Fruit fly (Drosophila melanogaster) whole organism, embryonic: ENCODE measurements around the gene CG10467.

Experiments
- Bteb2 ChIP-seq: fragments of 200-800 bp; sonication (Bioruptor generic); optimal IDR thresholded peaks from 2 replicates; lab custom pipeline; 2016; ENCODE audit warnings: missing biosample characterization, missing genetic modification characterization
- CG12659 ChIP-seq: fragments of 200-800 bp; sonication (Bioruptor generic); optimal IDR thresholded peaks from 3 replicates; lab custom pipeline; 2017; ENCODE audit warnings: mild to moderate bottlenecking, missing biosample characterization, missing genetic modification reagents, missing genetic modification characterization
- CG12769 ChIP-seq: fragments of 200-800 bp; sonication (Bioruptor generic); optimal IDR thresholded peaks from 2 replicates; lab custom pipeline; 2019; ENCODE audit warnings: missing biosample characterization, mild to moderate bottlenecking, missing genetic modification characterization, moderate library complexity
- CG13296 ChIP-seq: fragments of 200-800 bp; sonication (Bioruptor generic); optimal IDR thresholded peaks from 3 replicates; lab custom pipeline; 2018; ENCODE audit warnings: missing biosample characterization, mild to moderate bottlenecking, missing genetic modification characterization
- CG13424 ChIP-seq: fragments of 200-800 bp; sonication (Bioruptor generic); optimal IDR thresholded peaks from 2 replicates; lab custom pipeline; 2019; ENCODE audit warnings: missing biosample characterization, mild to moderate bottlenecking, missing genetic modification characterization, moderate library complexity
- CG14710 ChIP-seq: fragments of 200-800 bp; sonication (Bioruptor generic); optimal IDR thresholded peaks from 3 replicates; lab custom pipeline; 2019; ENCODE audit warnings: missing biosample characterization, mild to moderate bottlenecking, missing genetic modification characterization, moderate library complexity
- CG14965 ChIP-seq: fragments of 200-800 bp; sonication (Bioruptor generic); optimal IDR thresholded peaks from 2 replicates; lab custom pipeline; 2016; ENCODE audit warnings: missing biosample characterization, missing genetic modification characterization, borderline replicate concordance
- CG15073 ChIP-seq: fragments of 200-800 bp; sonication (Bioruptor generic); optimal IDR thresholded peaks from 2 replicates; lab custom pipeline; 2016; ENCODE audit warnings: missing biosample characterization, missing genetic modification characterization
- CG15696 ChIP-seq: fragments of 200-800 bp; sonication (Bioruptor generic); optimal IDR thresholded peaks from 2 replicates; lab custom pipeline; 2019; ENCODE audit warnings: missing biosample characterization, mild to moderate bottlenecking, missing genetic modification characterization, moderate library complexity
- CG1832 ChIP-seq: fragments of 200-800 bp; sonication (Bioruptor generic); optimal IDR thresholded peaks from 2 replicates; lab custom pipeline; 2017; ENCODE audit warnings: missing biosample characterization, mild to moderate bottlenecking, missing genetic modification characterization, inconsistent platforms
- CG2120 ChIP-seq: fragments of 200-800 bp; sonication (Bioruptor generic); optimal IDR thresholded peaks from 3 replicates; lab custom pipeline; 2016; ENCODE audit warnings: missing biosample characterization, missing genetic modification characterization
- CG2889 ChIP-seq: fragments of 200-800 bp; sonication (Bioruptor generic); IDR thresholded peaks from 3 replicates; pipeline ENCODE4 v1.3.6; 2022; ENCODE audit warnings: missing biosample characterization, missing genetic modification characterization
- CG3065 ChIP-seq: fragments of 200-800 bp; sonication (Bioruptor generic); optimal IDR thresholded peaks from 2 replicates; lab custom pipeline; 2016; ENCODE audit warnings: missing biosample characterization, missing genetic modification characterization
- CG31441 ChIP-seq: fragments of 200-800 bp; sonication (Bioruptor generic); IDR thresholded peaks from 2 replicates; pipeline ENCODE4 v1.3.6; 2022; ENCODE audit warnings: missing biosample characterization, missing genetic modification characterization
- CG33213 ChIP-seq: fragments of 200-800 bp; sonication (Bioruptor generic); optimal IDR thresholded peaks from 3 replicates; lab custom pipeline; 2016; ENCODE audit warnings: missing biosample characterization, missing genetic modification characterization
- CG42726 ChIP-seq: fragments of 200-800 bp; sonication (Bioruptor generic); IDR thresholded peaks from 2 replicates; pipeline ENCODE4 v1.3.6; 2022; ENCODE audit warnings: missing biosample characterization, missing genetic modification characterization; ENCODE audit not compliant: partially characterized antibody
- CG4282 ChIP-seq: fragments of 200-800 bp; sonication (Bioruptor generic); optimal IDR thresholded peaks from 2 replicates; lab custom pipeline; 2016; ENCODE audit warnings: missing biosample characterization, missing genetic modification characterization
- CG5245 ChIP-seq: fragments of 200-800 bp; sonication (Bioruptor generic); optimal IDR thresholded peaks from 3 replicates; lab custom pipeline; 2016; ENCODE audit warnings: missing biosample characterization, missing genetic modification characterization
- CG6854 ChIP-seq: fragments of 200-800 bp; sonication (Bioruptor generic); optimal IDR thresholded peaks from 3 replicates; lab custom pipeline; 2017; ENCODE audit warnings: missing biosample characterization, mild to moderate bottlenecking, missing genetic modification characterization
- CG7372 ChIP-seq: fragments of 200-800 bp; sonication (Bioruptor generic); IDR thresholded peaks from 2 replicates; pipeline ENCODE4 v1.3.6; 2022; ENCODE audit warnings: missing biosample characterization, missing genetic modification characterization
- Doc2 ChIP-seq: fragments of 200-800 bp; sonication (Bioruptor generic); IDR thresholded peaks from 2 replicates; pipeline ENCODE4 v1.3.6; 2022; ENCODE audit warnings: missing biosample characterization, missing genetic modification characterization
- Doc3 ChIP-seq: fragments of 200-800 bp; sonication (Bioruptor generic); IDR thresholded peaks from 3 replicates; pipeline ENCODE4 v1.3.6; 2022; ENCODE audit warnings: missing biosample characterization, missing genetic modification characterization; ENCODE audit not compliant: partially characterized antibody
- Dp ChIP-seq: fragments of 200-800 bp; sonication (Bioruptor generic); optimal IDR thresholded peaks from 2 replicates; lab custom pipeline; 2018; ENCODE audit warnings: missing biosample characterization, mild to moderate bottlenecking, missing genetic modification characterization, moderate library complexity
- Ets65A ChIP-seq: fragments of 200-800 bp; sonication (Bioruptor generic); peaks from one replicate; lab custom pipeline; 2016; ENCODE audit warnings: missing biosample characterization, missing genetic modification characterization
- H15 ChIP-seq: fragments of 200-800 bp; sonication (Bioruptor generic); IDR thresholded peaks from 3 replicates; pipeline ENCODE4 v1.3.6; 2022; ENCODE audit warnings: missing biosample characterization, missing genetic modification characterization
- HLHmδ ChIP-seq: fragments of 200-800 bp; sonication (Bioruptor generic); optimal IDR thresholded peaks from 2 replicates; lab custom pipeline; 2018; ENCODE audit warnings: missing biosample characterization, mild to moderate bottlenecking, missing genetic modification characterization, moderate library complexity
- HmgD ChIP-seq: fragments of 200-800 bp; sonication (Bioruptor generic); optimal IDR thresholded peaks from 3 replicates; lab custom pipeline; 2016; ENCODE audit warnings: missing biosample characterization, missing genetic modification characterization
- Hr78 ChIP-seq, 2 experiments: fragments of 200-800 bp in 1 of 2; fragments of >200 bp in 1 of 2; sonication (Bioruptor generic) in 1 of 2; optimal IDR thresholded peaks; 2 replicates each; lab custom pipeline; 2017 to 2019; ENCODE audit warnings: missing biosample characterization in 2 of 2, missing genetic modification characterization in 2 of 2, mild to moderate bottlenecking in 1 of 2, moderate library complexity in 1 of 2
- MBD-R2 ChIP-seq: fragments of 200-800 bp; sonication (Bioruptor generic); IDR thresholded peaks from 2 replicates; pipeline ENCODE4 v1.3.6; 2022; ENCODE audit warnings: missing biosample characterization, missing genetic modification characterization
- Med ChIP-seq: fragments of 200-800 bp; sonication (Bioruptor generic); peaks from one replicate; lab custom pipeline; 2016; ENCODE audit warnings: missing biosample characterization, missing genetic modification characterization, mild to moderate bottlenecking, inconsistent platforms, moderate library complexity
- NFAT ChIP-seq: fragments of 200-800 bp; sonication (Bioruptor generic); IDR thresholded peaks from 2 replicates; pipeline ENCODE4 v1.3.6; 2022; ENCODE audit warnings: missing biosample characterization, missing genetic modification characterization
- Sox102F ChIP-seq: fragments of 200-800 bp; sonication (Bioruptor generic); optimal IDR thresholded peaks from 2 replicates; lab custom pipeline; 2018; ENCODE audit warnings: missing biosample characterization, mild to moderate bottlenecking, missing genetic modification characterization, moderate library complexity
- Sry-β ChIP-seq: fragments of 200-800 bp; sonication (Bioruptor generic); optimal IDR thresholded peaks from 2 replicates; lab custom pipeline; 2018; ENCODE audit warnings: missing biosample characterization, mild to moderate bottlenecking, missing genetic modification characterization, moderate library complexity
- Stat92E ChIP-seq, 3 experiments: fragments of >200 bp in 2 of 3; fragments of 200-800 bp in 1 of 3; sonication (Bioruptor generic) in 1 of 3; optimal IDR thresholded peaks; 2 replicates each; lab custom pipeline; 2017 to 2019; ENCODE audit warnings: missing biosample characterization in 3 of 3, missing genetic modification characterization in 3 of 3, mild to moderate bottlenecking in 1 of 3, moderate library complexity in 1 of 3
- aop ChIP-seq: fragments of 200-800 bp; sonication (Bioruptor generic); IDR thresholded peaks from 2 replicates; pipeline ENCODE4 v1.3.6; 2022; ENCODE audit warnings: missing biosample characterization, missing genetic modification characterization
- caup ChIP-seq: fragments of 200-800 bp; sonication (Bioruptor generic); optimal IDR thresholded peaks from 3 replicates; lab custom pipeline; 2017; ENCODE audit warnings: missing biosample characterization, mild to moderate bottlenecking, missing genetic modification characterization, moderate library complexity; ENCODE audit not compliant: severe bottlenecking
- chn ChIP-seq: fragments of 200-800 bp; sonication (Bioruptor generic); optimal IDR thresholded peaks from 2 replicates; lab custom pipeline; 2016; ENCODE audit warnings: missing biosample characterization, missing genetic modification characterization
- ems ChIP-seq: fragments of 200-800 bp; sonication (Bioruptor generic); optimal IDR thresholded peaks from 3 replicates; lab custom pipeline; 2016; ENCODE audit warnings: missing biosample characterization, missing genetic modification characterization
- fru ChIP-seq: fragments of >200 bp; optimal IDR thresholded peaks from 2 replicates; lab custom pipeline; 2017
- hkb ChIP-seq, 2 experiments: fragments of 200-800 bp in 1 of 2; fragments of >200 bp in 1 of 2; sonication (Bioruptor generic) in 1 of 2; IDR thresholded peaks in 1 of 2; optimal IDR thresholded peaks in 1 of 2; 2 replicates each; pipeline versions ENCODE4 v1.3.6 to Lab custom; 2017 to 2022; ENCODE audit warnings: missing biosample characterization in 1 of 2, missing genetic modification characterization in 1 of 2
- jigr1 ChIP-seq: fragments of 200-800 bp; sonication (Bioruptor generic); IDR thresholded peaks from 3 replicates; pipeline ENCODE4 v1.3.6; 2022; ENCODE audit warnings: missing biosample characterization, missing genetic modification characterization
- mld ChIP-seq: fragments of 200-800 bp; sonication (Bioruptor generic); IDR thresholded peaks from 3 replicates; pipeline ENCODE4 v1.3.6; 2022; ENCODE audit warnings: missing biosample characterization, missing genetic modification characterization; ENCODE audit not compliant: partially characterized antibody
- pan ChIP-seq, 4 experiments: fragments of >200 bp in 3 of 4; fragments of 200-800 bp in 1 of 4; sonication (Bioruptor generic) in 1 of 4; optimal IDR thresholded peaks in 3 of 4; IDR thresholded peaks in 1 of 4; 2 replicates each; pipeline versions ENCODE4 v1.3.6 to Lab custom; 2017 to 2022; ENCODE audit warnings: missing biosample characterization in 2 of 4, missing genetic modification characterization in 2 of 4, mixed read lengths in 1 of 4
- stc ChIP-seq: fragments of 200-800 bp; sonication (Bioruptor generic); IDR thresholded peaks from 2 replicates; pipeline ENCODE4 v1.3.6; 2022; ENCODE audit warnings: missing biosample characterization, missing genetic modification characterization
- tll ChIP-seq, 2 experiments: fragments of 200-800 bp in 1 of 2; fragments of >200 bp in 1 of 2; sonication (Bioruptor generic) in 1 of 2; optimal IDR thresholded peaks; 2 replicates each; lab custom pipeline; 2017 to 2019; ENCODE audit warnings: missing biosample characterization in 2 of 2, missing genetic modification characterization in 2 of 2, mild to moderate bottlenecking in 1 of 2, moderate library complexity in 1 of 2
- unc-4 ChIP-seq: fragments of 200-800 bp; sonication (Bioruptor generic); IDR thresholded peaks from 2 replicates; pipeline ENCODE4 v1.3.6; 2022; ENCODE audit warnings: missing biosample characterization, missing genetic modification characterization; ENCODE audit not compliant: partially characterized antibody
- usp ChIP-seq: fragments of >200 bp; optimal IDR thresholded peaks from 2 replicates; lab custom pipeline; 2017; ENCODE audit warnings: missing biosample characterization, missing genetic modification characterization

CG10467 gene

DNA sequence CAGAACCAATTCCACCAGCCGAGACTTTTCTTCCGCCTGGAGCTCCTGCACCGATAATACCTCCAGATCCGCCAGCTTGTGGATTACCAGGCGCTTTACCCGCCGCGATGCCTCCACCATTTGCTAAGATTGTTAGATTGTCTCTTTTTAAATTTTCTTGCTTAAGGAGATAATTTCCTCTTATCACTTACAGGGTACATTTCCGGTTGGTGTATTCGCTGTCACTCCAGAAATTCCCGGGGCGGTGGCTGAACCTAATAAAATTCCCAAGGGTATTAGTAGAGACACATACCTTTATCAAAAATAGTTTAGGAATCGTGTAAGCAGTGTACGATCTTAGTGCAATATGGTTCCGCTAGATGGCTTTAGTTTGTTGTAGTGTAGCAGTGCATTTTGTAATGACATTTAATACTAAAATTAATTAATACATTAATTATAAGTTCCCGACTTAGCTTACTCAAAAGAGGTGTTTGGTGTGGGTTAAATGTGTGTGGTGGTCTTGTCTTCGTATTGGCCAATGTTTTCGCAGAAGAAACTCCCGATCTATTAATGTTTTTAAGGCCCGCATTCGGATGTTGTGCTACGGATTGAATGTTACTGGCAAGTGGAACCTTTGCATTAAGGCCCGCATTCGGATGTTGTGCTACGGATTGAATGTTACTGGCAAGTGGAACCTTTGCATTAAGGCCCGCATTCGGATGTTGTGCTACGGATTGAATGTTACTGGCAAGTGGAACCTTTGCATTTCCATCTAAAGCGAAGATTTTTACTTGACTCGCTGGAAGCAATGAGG is 30.3 kb upstream of the CG10467 start (continued):
- TF ChIP-seq stc (GFP tag; lab: Robert Waterston, UW) (peak; percentile 89), CG1832 (GFP tag; lab: Kevin White, UChicago) (no peak), CG15073 (GFP tag; lab: Kevin White, UChicago) (no peak), H15 (GFP tag; lab: Robert Waterston, UW) (peak; percentile 83), Dp (GFP tag; lab: Kevin White, UChicago) (no peak), unc-4 (GFP tag; lab: Robert Waterston, UW) (no peak), CG7372 (GFP tag; lab: Robert Waterston, UW) (peak; percentile 83), caup (GFP tag; lab: Kevin White, UChicago) (peak; percentile 94), jigr1 (GFP tag; lab: Robert Waterston, UW) (no peak), CG2889 (GFP tag; lab: Robert Waterston, UW) (no peak), aop (GFP tag; lab: Robert Waterston, UW) (no peak), ems (GFP tag; lab: Kevin White, UChicago) (peak; percentile 65), tll (GFP tag; optimal IDR thresholded peaks at IDR 0.05; lab: Kevin White, UChicago) (peak in 1 of 2 experiments; percentile 81), CG5245 (peak; percentile 69), NFAT (GFP tag; lab: Robert Waterston, UW) (peak; percentile 89), HLHmδ (GFP tag; lab: Kevin White, UChicago) (peak; percentile 97), CG14710 (peak; percentile 61), chn (GFP tag; lab: Kevin White, UChicago) (no peak), Med (GFP tag; lab: Kevin White, UChicago) (peak; percentile 97), CG13424 (tag; lab: Kevin White, UChicago) (peak; percentile 34), CG31441 (GFP tag; lab: Robert Waterston, UW) (peak; percentile 80), CG14965 (GFP tag; lab: Kevin White, UChicago) (peak; percentile 23), Doc3 (no peak), CG6854 (GFP tag; lab: Kevin White, UChicago) (peak; percentile 75), usp (no peak), Doc2 (GFP tag; lab: Robert Waterston, UW) (no peak), MBD-R2 (GFP tag; lab: Robert Waterston, UW) (peak; percentile 45; the same call in 1 of the 2 replicates), Bteb2 (GFP tag; lab: Kevin White, UChicago) (no peak), CG2120 (no peak), Ets65A (GFP tag; lab: Kevin White, UChicago) (peak; percentile 100), Hr78 (GFP tag; optimal IDR thresholded peaks at IDR 0.05; lab: Kevin White, UChicago) (no peak), pan (optimal IDR thresholded peaks at IDR 0.05; lab: Kevin White, UChicago) (no peak), pan (GFP tag; optimal IDR thresholded peaks at IDR 0.05 in 1 of 2, IDR thresholded peaks at IDR 0.05 in 1 of 2) (peak in 1 of 2 experiments; percentile 88), HmgD (GFP tag; lab: Kevin White, UChicago) (no peak), mld (GFP tag; lab: Robert Waterston, UW) (no peak), CG3065 (GFP tag; lab: Kevin White, UChicago) (no peak), CG12659 (peak; percentile 39), CG12769 (tag; lab: Kevin White, UChicago) (peak; percentile 88), CG4282 (GFP tag; lab: Kevin White, UChicago) (no peak), hkb (optimal IDR thresholded peaks at IDR 0.05; lab: Kevin White, UChicago) (peak; percentile 59), hkb (GFP tag; IDR thresholded peaks at IDR 0.05; lab: Robert Waterston, UW) (peak; percentile 91), Sry-β (GFP tag; lab: Kevin White, UChicago) (peak; percentile 62), CG13296 (GFP tag; lab: Kevin White, UChicago) (peak; percentile 85), CG15696 (tag; lab: Kevin White, UChicago) (peak; percentile 35), fru (lab: Kevin White, UChicago) (no peak), CG33213 (GFP tag; lab: Kevin White, UChicago) (peak; percentile 82), CG42726 (GFP tag; lab: Robert Waterston, UW) (peak; percentile 42; the same call in 1 of the 2 replicates), Sox102F (peak; percentile 26), Stat92E (GFP tag; optimal IDR thresholded peaks at IDR 0.05; lab: Kevin White, UChicago) (no peak)
